Worm (Caenorhabditis elegans): ENCODE data around the gene F13B6.1.

The F13B6.1 gene

ce11 chrIV:7505866-7506488, 49.7 kb downstream of the F13B6.1 start (continued):
- TF ChIP-seq tbx-9 (tag; optimal IDR thresholded peaks at IDR 0.05; ENCODE audit: borderline replicate concordance) (no peak), Y95B8A.8 (GFP tag; IDR thresholded peaks at IDR 0.05) (peak; percentile 73), mes-4 (tag; optimal IDR thresholded peaks at IDR 0.05) (peak; percentile 15), ZK185.1 (tag; optimal IDR thresholded peaks at IDR 0.05; ENCODE audit: poor library complexity, severe bottlenecking) (peak; percentile 67), ztf-18 (tag; optimal IDR thresholded peaks at IDR 0.05) (no peak), aptf-3 (GFP tag; IDR thresholded peaks at IDR 0.05) (no peak), tlf-1 (GFP tag; optimal IDR thresholded peaks at IDR 0.05) (peak; percentile 77), nhr-179 (tag; optimal IDR thresholded peaks at IDR 0.05) (no peak), mxl-1 (tag; optimal IDR thresholded peaks at IDR 0.05) (peak; percentile 39), zfh-2 (GFP tag; conservative IDR thresholded peaks at IDR 0.05) (no peak), ama-1 (optimal IDR thresholded peaks at IDR 0.05) (peak; percentile 93), ama-1 (GFP tag; optimal IDR thresholded peaks at IDR 0.05) (peak; percentile 54 to 70), hsf-1 (GFP tag; IDR thresholded peaks at IDR 0.05) (peak; percentile 67), athp-1 (tag; optimal IDR thresholded peaks at IDR 0.05) (peak; percentile 52), sea-2 (GFP tag; IDR thresholded peaks at IDR 0.05) (no peak), attf-5 (GFP tag; optimal IDR thresholded peaks at IDR 0.05) (peak; percentile 1), him-1 (tag; optimal IDR thresholded peaks at IDR 0.05) (peak; percentile 3), C17E4.6 (GFP tag; IDR thresholded peaks at IDR 0.05) (no peak), egl-44 (GFP tag; IDR thresholded peaks at IDR 0.05) (no peak), Y79H2A.3 (GFP tag; conservative IDR thresholded peaks at IDR 0.05) (0 out of 2 replicates have a peak, but pooled peaks have one; percentile 46), rec-8 (tag; optimal IDR thresholded peaks at IDR 0.05) (peak in 1 of 2 experiments; percentile 18), hmg-20 (GFP tag; IDR thresholded peaks at IDR 0.05) (no peak), die-1 (tag; optimal IDR thresholded peaks at IDR 0.05) (no peak), ztf-3 (GFP tag; optimal IDR thresholded peaks at IDR 0.05) (no peak), ztf-26 (tag; optimal IDR thresholded peaks at IDR 0.05) (peak; percentile 10), madf-3 (GFP tag; IDR thresholded peaks at IDR 0.05) (peak; percentile 81; the same call in 1 of the 2 replicates), K12H6.12 (tag; optimal IDR thresholded peaks at IDR 0.05) (no peak), F33H1.4 (GFP tag; IDR thresholded peaks at IDR 0.05) (peak; percentile 20; the same call in 1 of the 2 replicates), efl-1 (GFP tag; optimal IDR thresholded peaks at IDR 0.05) (no peak), F23B12.7 (tag; optimal IDR thresholded peaks at IDR 0.05; ENCODE audit: insufficient read depth) (no peak), bed-1 (GFP tag; IDR thresholded peaks at IDR 0.05) (no peak), D2030.7 (GFP tag; IDR thresholded peaks at IDR 0.05) (peak; percentile 34; the same call in 1 of the 2 replicates), sptf-2 (GFP tag; optimal IDR thresholded peaks at IDR 0.05) (no peak), ztf-28 (GFP tag; IDR thresholded peaks at IDR 0.05) (no peak), cebp-1 (GFP tag; IDR thresholded peaks at IDR 0.05) (no peak), cebp-1 (tag; optimal IDR thresholded peaks at IDR 0.05) (peak; percentile 65), egrh-3 (GFP tag; IDR thresholded peaks at IDR 0.05) (no peak), Y53G8AR.9 (GFP tag; conservative IDR thresholded peaks at IDR 0.05) (peak; percentile 88), madf-8 (GFP tag; conservative IDR thresholded peaks at IDR 0.05) (no peak), nhr-120 (GFP tag; IDR thresholded peaks at IDR 0.05) (no peak), egl-18 (GFP tag; IDR thresholded peaks at IDR 0.05) (no peak), ceh-40 (GFP tag; IDR thresholded peaks at IDR 0.05) (no peak), Y67H2A.10 (GFP tag; conservative IDR thresholded peaks at IDR 0.05) (no peak), ztf-22 (GFP tag; optimal IDR thresholded peaks at IDR 0.05) (peak; percentile 70), B0019.2 (GFP tag; conservative IDR thresholded peaks at IDR 0.05) (no peak), ceh-27 (GFP tag; optimal IDR thresholded peaks at IDR 0.05) (no peak), lsl-1 (GFP tag; optimal IDR thresholded peaks at IDR 0.05) (peak; percentile 11), ceh-100 (GFP tag; IDR thresholded peaks at IDR 0.05) (no peak), F22D6.2 (tag; optimal IDR thresholded peaks at IDR 0.05) (no peak)

All from whole organism, young adult.